Worm (Caenorhabditis elegans) whole organism, L4 larva: ENCODE measurements around the gene egl-18.
A peak's percentile ranks its signal among the peaks of the same experiment; 100 is the strongest.

Experiments used
- D1046.2 ChIP-seq: fragments of 200-800 bp; sonication (Bioruptor generic); IDR thresholded peaks from 2 replicates; pipeline ENCODE4 v1.3.6; 2022; ENCODE audit warnings: missing genetic modification characterization, missing compliant biosample characterization
- F37D6.2 ChIP-seq: sonication (generic microtip); optimal IDR thresholded peaks from 2 replicates; lab custom pipeline; 2016; ENCODE audit warnings: mild to moderate bottlenecking, missing genetic modification characterization, missing compliant biosample characterization
- T20F7.1 ChIP-seq: fragments of 200-800 bp; sonication (Bioruptor generic); optimal IDR thresholded peaks from 2 replicates; lab custom pipeline; 2018; ENCODE audit warnings: mild to moderate bottlenecking, missing genetic modification characterization, missing compliant biosample characterization
- Y75B8A.6 ChIP-seq: fragments of 200-800 bp; sonication (Bioruptor generic); IDR thresholded peaks from 2 replicates; pipeline ENCODE4 v1.3.6; 2022; ENCODE audit warnings: missing genetic modification reagents, missing genetic modification characterization, missing compliant biosample characterization
- aha-1 ChIP-seq: fragments of 150-350 bp; peaks from one replicate; lab custom pipeline; 2014; ENCODE audit warnings: missing biosample characterization, missing genetic modification characterization
- arid-1 ChIP-seq: fragments of 200-800 bp; sonication (Bioruptor generic); conservative IDR thresholded peaks from 2 replicates; pipeline ENCODE4 v1.3.6; 2022; ENCODE audit warnings: missing genetic modification reagents, missing genetic modification characterization, missing compliant biosample characterization
- ceh-32 ChIP-seq: sonication (generic microtip); optimal IDR thresholded peaks from 2 replicates; lab custom pipeline; 2016; ENCODE audit warnings: mild to moderate bottlenecking, missing genetic modification characterization, missing compliant biosample characterization; ENCODE audit not compliant: poor library complexity
- ceh-44 ChIP-seq: fragments of 200-800 bp; sonication (Bioruptor generic); IDR thresholded peaks from 2 replicates; pipeline ENCODE4 v1.3.6; 2022; ENCODE audit warnings: missing genetic modification reagents, missing genetic modification characterization, missing compliant biosample characterization
- ces-1 ChIP-seq: fragments of 150-350 bp; sonication (generic microtip); optimal IDR thresholded peaks from 4 replicates; lab custom pipeline; 2014; ENCODE audit warnings: missing biosample characterization, missing genetic modification reagents, missing genetic modification characterization
- cey-2 ChIP-seq: sonication (generic microtip); optimal IDR thresholded peaks from 3 replicates; lab custom pipeline; 2017; ENCODE audit warnings: missing genetic modification characterization, mild to moderate bottlenecking, missing compliant biosample characterization, antibody characterized with exemption, borderline replicate concordance; ENCODE audit not compliant: insufficient read depth
- ctbp-1 ChIP-seq: fragments of 200-800 bp; sonication (Bioruptor generic); IDR thresholded peaks from 2 replicates; pipeline ENCODE4 v1.3.6; 2022; ENCODE audit warnings: missing genetic modification reagents, missing genetic modification characterization, missing compliant biosample characterization
- daf-12 ChIP-seq: fragments of 150-350 bp; optimal IDR thresholded peaks from 2 replicates; lab custom pipeline; 2014; ENCODE audit warnings: missing biosample characterization, missing genetic modification reagents, missing genetic modification characterization
- daf-19 ChIP-seq: fragments of 200-800 bp; sonication (Bioruptor generic); conservative IDR thresholded peaks from 2 replicates; pipeline ENCODE4 v1.3.6; 2022; ENCODE audit warnings: missing genetic modification characterization, missing compliant biosample characterization
- dmd-6 ChIP-seq: fragments of 200-800 bp; sonication (Bioruptor generic); IDR thresholded peaks from 2 replicates; pipeline ENCODE4 v1.3.6; 2022; ENCODE audit warnings: missing genetic modification reagents, missing genetic modification characterization, missing compliant biosample characterization
- egl-43 ChIP-seq: fragments of 200-800 bp; sonication (Bioruptor generic); IDR thresholded peaks from 2 replicates; pipeline ENCODE4 v1.3.6; 2022; ENCODE audit warnings: missing genetic modification reagents, missing genetic modification characterization, missing compliant biosample characterization
- fkh-10 ChIP-seq: fragments of 150-350 bp; optimal IDR thresholded peaks from 2 replicates; lab custom pipeline; 2014; ENCODE audit warnings: missing biosample characterization, missing genetic modification reagents, missing genetic modification characterization
- fos-1 ChIP-seq: fragments of 150-350 bp; optimal IDR thresholded peaks from 2 replicates; lab custom pipeline; 2014; ENCODE audit warnings: missing biosample characterization, missing genetic modification characterization
- gei-8 ChIP-seq: fragments of 200-800 bp; sonication (Bioruptor generic); optimal IDR thresholded peaks from 2 replicates; lab custom pipeline; 2018; ENCODE audit warnings: mild to moderate bottlenecking, missing genetic modification characterization, missing compliant biosample characterization
- hlh-11 ChIP-seq: fragments of 200-800 bp; sonication (Bioruptor generic); optimal IDR thresholded peaks from 2 replicates; lab custom pipeline; 2018; ENCODE audit warnings: mild to moderate bottlenecking, missing genetic modification characterization, missing compliant biosample characterization
- lim-7 ChIP-seq: fragments of 200-800 bp; sonication (Bioruptor generic); IDR thresholded peaks from 2 replicates; pipeline ENCODE4 v1.3.6; 2022; ENCODE audit warnings: missing genetic modification characterization, missing compliant biosample characterization
- lin-1 ChIP-seq: fragments of 200-800 bp; sonication (Bioruptor generic); IDR thresholded peaks from 2 replicates; pipeline ENCODE4 v1.3.6; 2022; ENCODE audit warnings: missing genetic modification reagents, missing genetic modification characterization, missing compliant biosample characterization
- lin-29 ChIP-seq: fragments of 200-800 bp; sonication (Bioruptor generic); IDR thresholded peaks from 2 replicates; pipeline ENCODE4 v1.3.6; 2022; ENCODE audit warnings: missing genetic modification reagents, missing genetic modification characterization, missing compliant biosample characterization
- lin-38 ChIP-seq: fragments of 200-800 bp; sonication (Bioruptor generic); IDR thresholded peaks from 2 replicates; pipeline ENCODE4 v1.3.6; 2022; ENCODE audit warnings: missing genetic modification reagents, missing genetic modification characterization, missing compliant biosample characterization
- lin-39 ChIP-seq: fragments of 150-350 bp; optimal IDR thresholded peaks from 2 replicates; lab custom pipeline; 2014; ENCODE audit warnings: missing biosample characterization, missing genetic modification reagents, missing genetic modification characterization
- lir-3 ChIP-seq: sonication (generic microtip); optimal IDR thresholded peaks from 2 replicates; lab custom pipeline; 2016; ENCODE audit warnings: mild to moderate bottlenecking, missing genetic modification characterization, missing compliant biosample characterization
- madf-5 ChIP-seq, 2 experiments: fragments of 200-800 bp; sonication (Bioruptor generic); IDR thresholded peaks; 2 replicates each; pipeline ENCODE4 v1.3.6; 2022; ENCODE audit warnings: missing compliant biosample characterization in 2 of 2, missing genetic modification characterization in 2 of 2
- mdl-1 ChIP-seq, 2 experiments: fragments of 150-350 bp in 1 of 2; sonication (generic microtip) in 1 of 2; optimal IDR thresholded peaks; 2 replicates each; lab custom pipeline; 2014 to 2017; ENCODE audit warnings: missing biosample characterization in 2 of 2, missing genetic modification characterization in 2 of 2
- mep-1 ChIP-seq: fragments of 150-350 bp; sonication (generic microtip); optimal IDR thresholded peaks from 3 replicates; lab custom pipeline; 2014; ENCODE audit warnings: missing biosample characterization, missing genetic modification characterization
- mes-2 ChIP-seq: sonication (generic microtip); optimal IDR thresholded peaks from 2 replicates; lab custom pipeline; 2016; ENCODE audit warnings: missing genotype, mild to moderate bottlenecking, missing genetic modification characterization, missing compliant biosample characterization; ENCODE audit not compliant: poor library complexity, severe bottlenecking
- mxl-2 ChIP-seq: fragments of 200-800 bp; sonication (Bioruptor generic); conservative IDR thresholded peaks from 2 replicates; pipeline ENCODE4 v1.3.6; 2022; ENCODE audit warnings: missing genetic modification reagents, missing genetic modification characterization, missing compliant biosample characterization
- nhr-10 ChIP-seq: fragments of 150-350 bp; optimal IDR thresholded peaks from 2 replicates; lab custom pipeline; 2014; ENCODE audit warnings: missing biosample characterization, missing genetic modification characterization
- nhr-237 ChIP-seq: sonication (generic microtip); optimal IDR thresholded peaks from 2 replicates; lab custom pipeline; 2017; ENCODE audit warnings: missing biosample characterization, missing genetic modification characterization
- nhr-25 ChIP-seq: sonication (generic microtip); optimal IDR thresholded peaks from 2 replicates; lab custom pipeline; 2017; ENCODE audit warnings: missing genetic modification characterization, mild to moderate bottlenecking, missing compliant biosample characterization, antibody characterized with exemption, moderate library complexity, borderline replicate concordance; ENCODE audit not compliant: insufficient read depth
- nhr-28 ChIP-seq: fragments of 150-350 bp; optimal IDR thresholded peaks from 2 replicates; lab custom pipeline; 2014; ENCODE audit warnings: missing biosample characterization, missing genetic modification characterization
- nhr-42 ChIP-seq: fragments of 200-800 bp; sonication (Bioruptor generic); IDR thresholded peaks from 2 replicates; pipeline ENCODE4 v1.3.6; 2022; ENCODE audit warnings: missing genetic modification characterization, missing compliant biosample characterization
- pqm-1 ChIP-seq: sonication (generic microtip); optimal IDR thresholded peaks from 2 replicates; lab custom pipeline; 2017; ENCODE audit warnings: missing biosample characterization, missing genetic modification characterization
- sdz-12 ChIP-seq: fragments of 200-800 bp; sonication (Bioruptor generic); optimal IDR thresholded peaks from 2 replicates; lab custom pipeline; 2018; ENCODE audit warnings: mild to moderate bottlenecking, missing genetic modification characterization, missing compliant biosample characterization
- spr-3 ChIP-seq: fragments of 200-800 bp; sonication (Bioruptor generic); optimal IDR thresholded peaks from 2 replicates; lab custom pipeline; 2018; ENCODE audit warnings: mild to moderate bottlenecking, missing genetic modification characterization, missing compliant biosample characterization
- unc-39 ChIP-seq: sonication (generic microtip); optimal IDR thresholded peaks from 2 replicates; lab custom pipeline; 2017; ENCODE audit warnings: missing biosample characterization, missing genetic modification characterization
- zag-1 ChIP-seq: fragments of 150-350 bp; optimal IDR thresholded peaks from 2 replicates; lab custom pipeline; 2014; ENCODE audit warnings: missing biosample characterization, missing genetic modification characterization
- zfp-2 ChIP-seq: sonication (generic microtip); optimal IDR thresholded peaks from 2 replicates; lab custom pipeline; 2016; ENCODE audit warnings: mild to moderate bottlenecking, missing genetic modification characterization, missing compliant biosample characterization
- zfp-3 ChIP-seq: fragments of 200-800 bp; sonication (Bioruptor generic); conservative IDR thresholded peaks from 2 replicates; pipeline ENCODE4 v1.3.6; 2022; ENCODE audit warnings: missing genetic modification reagents, missing genetic modification characterization, missing compliant biosample characterization
- zip-2 ChIP-seq: fragments of 150-350 bp; optimal IDR thresholded peaks from 2 replicates; lab custom pipeline; 2014; ENCODE audit warnings: missing biosample characterization, missing genetic modification characterization
- ztf-7 ChIP-seq: fragments of 150-350 bp; optimal IDR thresholded peaks from 2 replicates; lab custom pipeline; 2014; ENCODE audit warnings: missing biosample characterization, missing genetic modification characterization

egl-18 gene

DNA sequence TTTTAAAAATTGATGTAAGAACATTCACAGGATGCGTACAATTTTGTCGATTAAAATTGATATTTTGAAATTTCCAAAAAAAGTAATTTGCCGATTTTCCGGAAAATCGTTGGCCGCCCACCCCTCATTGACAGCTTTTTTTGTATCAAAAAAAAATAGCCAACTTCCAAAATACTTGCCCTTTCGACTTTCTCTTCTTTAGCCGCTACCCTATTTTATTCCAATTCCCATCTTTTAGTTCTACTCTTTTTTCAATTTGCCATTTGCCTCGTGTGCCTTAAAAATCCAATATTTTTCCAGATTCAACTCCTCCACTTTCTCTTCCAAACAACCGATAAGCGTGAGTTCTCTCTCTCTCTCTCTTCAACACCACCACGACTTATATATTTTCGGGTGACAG, at the start of gene egl-18:
Gene egl-18, plus strand, starts transcription at position 301 of the 400 bp plus-strand sequence.
- no peak for TF ChIP-seq Y75B8A.6 (GFP tag; lab: Robert Waterston, UW)
- TF ChIP-seq mes-2 (tag; lab: Kevin White, UChicago), result no peak
- TF ChIP-seq, all 104 proteins: peak for 0

DNA sequence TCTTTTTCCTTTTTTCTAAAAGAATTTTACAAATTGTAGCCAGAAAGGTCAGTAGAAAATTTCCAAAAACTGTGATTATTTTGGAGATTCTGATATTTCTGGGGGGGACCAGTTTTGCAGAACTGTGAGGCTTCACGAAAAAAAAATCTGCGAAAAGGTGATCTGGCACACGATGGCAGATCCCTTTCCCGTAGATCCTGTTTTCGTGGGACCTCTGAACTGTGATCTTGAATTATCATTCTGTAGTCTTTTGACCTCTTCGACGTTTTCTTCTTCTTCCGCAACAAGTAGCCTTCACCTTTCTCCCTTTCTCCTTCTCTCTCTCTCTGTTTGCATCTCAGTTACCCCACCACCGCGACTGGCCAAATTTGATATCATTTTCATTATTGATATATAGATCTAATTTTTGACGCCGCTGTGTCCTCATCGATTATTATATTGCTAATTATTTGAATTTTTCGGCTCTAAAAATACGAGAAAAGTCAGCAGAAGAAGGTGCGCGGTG, 48.1 kb upstream of the egl-18 start:
- TF ChIP-seq ceh-44 (GFP tag; lab: Robert Waterston, UW) (no peak), hlh-11 (tag; lab: Kevin White, UChicago) (no peak), lir-3 (no peak), dmd-6 (0 out of 2 replicates have a peak, but pooled peaks have one; percentile 17), zfp-2 (tag; lab: Kevin White, UChicago) (no peak), lin-39 (tag; lab: Kevin White, UChicago) (no peak), F37D6.2 (tag; lab: Kevin White, UChicago) (no peak), nhr-25 (tag; lab: Kevin White, UChicago) (peak; percentile 7), mes-2 (tag; lab: Kevin White, UChicago) (peak; percentile 28), ctbp-1 (GFP tag; lab: Robert Waterston, UW) (no peak), fos-1 (no peak), nhr-28 (peak; percentile 39), zfp-3 (GFP tag; lab: Robert Waterston, UW) (no peak), nhr-10 (tag; lab: Kevin White, UChicago) (no peak)
- TF ChIP-seq, all 104 proteins: peak for 4

DNA sequence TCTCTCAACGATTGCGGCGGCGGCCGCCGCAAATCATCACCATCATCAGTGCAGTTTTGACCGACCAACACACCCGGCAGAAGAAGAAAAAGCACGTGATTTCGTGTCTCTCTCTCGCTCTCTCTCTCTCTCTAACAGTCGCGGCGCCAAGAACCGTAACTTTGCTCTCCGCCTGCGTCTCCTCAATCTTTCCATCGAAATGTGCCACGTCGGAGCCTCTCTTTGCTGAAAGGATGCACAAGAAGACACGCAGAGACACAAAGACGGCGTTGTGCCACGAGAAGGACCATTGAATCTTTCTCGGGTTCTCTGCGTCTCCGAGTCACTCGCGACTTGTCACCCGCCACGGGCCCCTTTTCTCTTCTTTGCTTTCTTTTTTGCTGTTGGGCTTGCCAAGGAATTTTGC, 44.3 kb upstream of the egl-18 start:
- TF ChIP-seq gei-8 (GFP tag; lab: Kevin White, UChicago) (peak; percentile 61), daf-12 (tag; lab: Kevin White, UChicago) (no peak), lin-29 (GFP tag; lab: Robert Waterston, UW) (no peak), zfp-3 (GFP tag; lab: Robert Waterston, UW) (0 out of 2 replicates have a peak, but pooled peaks have one; percentile 52), mdl-1 (tag; optimal IDR thresholded peaks at IDR 0.05; lab: Kevin White, UChicago) (peak; percentile 83 to 94), lin-38 (GFP tag; lab: Robert Waterston, UW) (peak; percentile 47), pqm-1 (peak; percentile 29), lin-1 (no peak), nhr-237 (tag; lab: Kevin White, UChicago) (no peak), zip-2 (tag; lab: Kevin White, UChicago) (peak; percentile 15), ztf-7 (tag; lab: Kevin White, UChicago) (no peak), ceh-32 (tag; lab: Kevin White, UChicago) (no peak), madf-5 (GFP tag; IDR thresholded peaks at IDR 0.05; lab: Robert Waterston, UW) (no peak), cey-2 (tag; lab: Kevin White, UChicago) (no peak), nhr-42 (GFP tag; lab: Robert Waterston, UW) (no peak), nhr-28 (peak; percentile 88), ctbp-1 (GFP tag; lab: Robert Waterston, UW) (peak; percentile 24; the same call in 1 of the 2 replicates), fkh-10 (GFP tag; lab: Kevin White, UChicago) (peak; percentile 56), D1046.2 (no peak), mxl-2 (no peak), arid-1 (GFP tag; lab: Robert Waterston, UW) (no peak), lin-39 (tag; lab: Kevin White, UChicago) (no peak), ces-1 (GFP tag; lab: Kevin White, UChicago) (no peak), nhr-25 (tag; lab: Kevin White, UChicago) (peak; percentile 30), mep-1 (tag; lab: Kevin White, UChicago) (peak; percentile 68), lir-3 (no peak), aha-1 (peak; percentile 98), fos-1 (no peak), T20F7.1 (GFP tag; lab: Kevin White, UChicago) (no peak), sdz-12 (GFP tag; lab: Kevin White, UChicago) (no peak), spr-3 (GFP tag; lab: Kevin White, UChicago) (no peak), daf-19 (no peak), unc-39 (no peak), egl-43 (no peak), lim-7 (GFP tag; lab: Robert Waterston, UW) (no peak), zag-1 (no peak), hlh-11 (tag; lab: Kevin White, UChicago) (peak; percentile 93)
